Fruit fly (Drosophila melanogaster): ENCODE data around the gene COX7A.

COX7A gene

DNA sequence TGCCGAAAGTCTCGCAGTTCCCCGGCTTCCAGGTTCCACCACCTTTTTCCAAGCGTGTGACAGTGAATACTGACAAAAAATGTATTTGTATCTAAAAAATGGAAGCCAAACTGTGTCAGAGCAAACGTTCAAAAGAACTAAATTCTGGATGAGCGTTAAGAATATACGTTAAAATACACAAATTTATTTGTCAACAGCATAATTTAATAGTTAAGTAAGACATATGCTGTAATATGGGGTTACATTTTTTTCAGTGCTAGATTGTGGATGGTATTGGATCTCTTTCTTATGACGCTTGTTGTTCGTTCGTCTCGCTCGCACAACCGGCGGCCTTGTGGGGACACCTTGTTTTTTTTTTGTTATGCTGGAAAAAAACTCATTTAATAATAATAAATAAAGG, 14.7 kb upstream of the COX7A start (continued):
- no peak for TF ChIP-seq Tbp (GFP tag; optimal IDR thresholded peaks at IDR 0.05)
- peak; percentile 82 for TF ChIP-seq sim (GFP tag; IDR thresholded peaks at IDR 0.05)
- TF ChIP-seq GATAe (GFP tag; conservative IDR thresholded peaks at IDR 0.05) = peak; percentile 87
- peak; percentile 81 for TF ChIP-seq dimm (GFP tag; IDR thresholded peaks at IDR 0.05)
- TF ChIP-seq CG4424 (GFP tag; optimal IDR thresholded peaks at IDR 0.05) = peak; percentile 95
- peak; percentile 97 for TF ChIP-seq NK7.1 (GFP tag; optimal IDR thresholded peaks at IDR 0.05)
- TF ChIP-seq wor (GFP tag; IDR thresholded peaks at IDR 0.05) = peak; percentile 81
- TF ChIP-seq Dll (GFP tag; IDR thresholded peaks at IDR 0.05; ENCODE audit: partially characterized antibody) = no peak
- peak; percentile 94 for TF ChIP-seq Atf-2 (GFP tag; optimal IDR thresholded peaks at IDR 0.05)
- TF ChIP-seq stwl (tag; optimal IDR thresholded peaks at IDR 0.05) = peak; percentile 12
- TF ChIP-seq CG9876 (GFP tag; optimal IDR thresholded peaks at IDR 0.05) = peak; percentile 91
- TF ChIP-seq exex (tag; optimal IDR thresholded peaks at IDR 0.05) = peak; percentile 85
- peak; percentile 96 for TF ChIP-seq pb (GFP tag; optimal IDR thresholded peaks at IDR 0.05)
- no peak for TF ChIP-seq Hr39 (optimal IDR thresholded peaks at IDR 0.05)
- TF ChIP-seq dmrt99B (tag; optimal IDR thresholded peaks at IDR 0.05) = peak; percentile 94
- peak; percentile 83 for TF ChIP-seq gcm (GFP tag; optimal IDR thresholded peaks at IDR 0.05)
- peak; percentile 97 for TF ChIP-seq CG30403 (GFP tag; optimal IDR thresholded peaks at IDR 0.05)
- peak; percentile 92 for TF ChIP-seq CG15514 (GFP tag; optimal IDR thresholded peaks at IDR 0.05)
- TF ChIP-seq knrl (GFP tag; IDR thresholded peaks at IDR 0.05; ENCODE audit: partially characterized antibody) = no peak
- TF ChIP-seq CG2712 (tag; optimal IDR thresholded peaks at IDR 0.05) = peak; percentile 92
- TF ChIP-seq CG33213 (GFP tag; optimal IDR thresholded peaks at IDR 0.05) = peak; percentile 96
- peak; percentile 79 for TF ChIP-seq YL-1 (GFP tag; optimal IDR thresholded peaks at IDR 0.05)
- TF ChIP-seq Scr (GFP tag; IDR thresholded peaks at IDR 0.05; ENCODE audit: partially characterized antibody) = no peak
- peak; percentile 95 for TF ChIP-seq CG34376 (GFP tag; optimal IDR thresholded peaks at IDR 0.05)
- TF ChIP-seq CG15696 (tag; optimal IDR thresholded peaks at IDR 0.05) = peak; percentile 56
- peak; percentile 97 for TF ChIP-seq al (GFP tag; IDR thresholded peaks at IDR 0.05)
- peak; percentile 95 for TF ChIP-seq luna (GFP tag; optimal IDR thresholded peaks at IDR 0.05)
- peak; percentile 90 for TF ChIP-seq Gug (GFP tag; IDR thresholded peaks at IDR 0.05)
- TF ChIP-seq CG1233 (GFP tag; optimal IDR thresholded peaks at IDR 0.05) = peak; percentile 92
- peak; percentile 72 for TF ChIP-seq CG10321 (GFP tag; IDR thresholded peaks at IDR 0.05)
- TF ChIP-seq psq (GFP tag; optimal IDR thresholded peaks at IDR 0.05) = peak; percentile 79
- TF ChIP-seq Dek (tag; optimal IDR thresholded peaks at IDR 0.05) = peak; percentile 97
- TF ChIP-seq CG9437 (GFP tag; optimal IDR thresholded peaks at IDR 0.05) = peak; percentile 84
- peak; percentile 63 for TF ChIP-seq CG4360 (GFP tag; IDR thresholded peaks at IDR 0.05)
- peak; percentile 96 for TF ChIP-seq maf-S (GFP tag; optimal IDR thresholded peaks at IDR 0.05)
- TF ChIP-seq Asciz (GFP tag; optimal IDR thresholded peaks at IDR 0.05) = peak; percentile 94
- peak; percentile 92 for TF ChIP-seq ERR (GFP tag; optimal IDR thresholded peaks at IDR 0.05)
- peak; percentile 88 for TF ChIP-seq CG17829 (tag; optimal IDR thresholded peaks at IDR 0.05)
- TF ChIP-seq Ptx1 (GFP tag; IDR thresholded peaks at IDR 0.05) = peak; percentile 96
- TF ChIP-seq CG2678 (tag; optimal IDR thresholded peaks at IDR 0.05) = peak; percentile 97
- peak; percentile 93 for TF ChIP-seq zfh1 (GFP tag; IDR thresholded peaks at IDR 0.05)
- TF ChIP-seq sisA (GFP tag; IDR thresholded peaks at IDR 0.05) = peak; percentile 96
- peak; percentile 94 for TF ChIP-seq CG12299 (tag; optimal IDR thresholded peaks at IDR 0.05)
- peak; percentile 87 for TF ChIP-seq CG4820 (GFP tag; optimal IDR thresholded peaks at IDR 0.05)
- peak; percentile 94 for TF ChIP-seq CG9215 (GFP tag; IDR thresholded peaks at IDR 0.05)
- TF ChIP-seq p53 (GFP tag; optimal IDR thresholded peaks at IDR 0.05) = peak; percentile 91
- peak; percentile 96 for TF ChIP-seq kay (GFP tag; optimal IDR thresholded peaks at IDR 0.05)
- TF ChIP-seq CG43689 (GFP tag; IDR thresholded peaks at IDR 0.05) = peak; percentile 76
- peak; percentile 92 for TF ChIP-seq CG13123 (GFP tag; optimal IDR thresholded peaks at IDR 0.05)
- TF ChIP-seq CG18476 (GFP tag; optimal IDR thresholded peaks at IDR 0.05) = peak; percentile 85
- TF ChIP-seq hbn (GFP tag; IDR thresholded peaks at IDR 0.05; ENCODE audit: partially characterized antibody) = no peak
- TF ChIP-seq HLHmδ (GFP tag; optimal IDR thresholded peaks at IDR 0.05) = no peak
